Fruit fly (Drosophila melanogaster) whole organism, embryonic: Measurements from ENCODE around the gene Jon99Fii.

ENCODE experiments used
- Bgb ChIP-seq: fragments of 200-800 bp; sonication (Bioruptor generic); IDR thresholded peaks from 2 replicates; pipeline ENCODE4 v1.3.6; 2022; ENCODE audit warnings: missing biosample characterization, missing genetic modification characterization; ENCODE audit not compliant: partially characterized antibody
- Bteb2 ChIP-seq: fragments of 200-800 bp; sonication (Bioruptor generic); optimal IDR thresholded peaks from 2 replicates; lab custom pipeline; 2016; ENCODE audit warnings: missing biosample characterization, missing genetic modification characterization
- CG10654 ChIP-seq: fragments of 200-800 bp; sonication (Bioruptor generic); optimal IDR thresholded peaks from 2 replicates; lab custom pipeline; 2016; ENCODE audit warnings: missing biosample characterization, missing genetic modification characterization
- CG11093 ChIP-seq: fragments of 200-800 bp; sonication (Bioruptor generic); IDR thresholded peaks from 3 replicates; pipeline ENCODE4 v1.3.6; 2022; ENCODE audit warnings: missing biosample characterization, missing genetic modification characterization
- CG11504 ChIP-seq: fragments of 200-800 bp; sonication (Bioruptor generic); optimal IDR thresholded peaks from 3 replicates; lab custom pipeline; 2019; ENCODE audit warnings: missing biosample characterization, mild to moderate bottlenecking, missing genetic modification characterization, moderate library complexity
- CG11560 ChIP-seq: fragments of 200-800 bp; sonication (Bioruptor generic); IDR thresholded peaks from 3 replicates; pipeline ENCODE4 v1.3.6; 2022; ENCODE audit warnings: missing biosample characterization, missing genetic modification characterization
- CG13775 ChIP-seq: fragments of 200-800 bp; sonication (Bioruptor generic); optimal IDR thresholded peaks from 3 replicates; lab custom pipeline; 2017; ENCODE audit warnings: missing biosample characterization, mild to moderate bottlenecking, missing genetic modification characterization
- CG14050 ChIP-seq: fragments of 200-800 bp; sonication (Bioruptor generic); IDR thresholded peaks from 3 replicates; pipeline ENCODE4 v1.3.6; 2022; ENCODE audit warnings: missing biosample characterization, missing genetic modification characterization
- CG14667 ChIP-seq: fragments of 200-800 bp; sonication (Bioruptor generic); IDR thresholded peaks from 2 replicates; pipeline ENCODE4 v1.3.6; 2022; ENCODE audit warnings: missing biosample characterization, missing genetic modification characterization
- CG17186 ChIP-seq: fragments of 200-800 bp; sonication (Bioruptor generic); optimal IDR thresholded peaks from 3 replicates; lab custom pipeline; 2017; ENCODE audit warnings: missing biosample characterization, missing genetic modification reagents, missing genetic modification characterization
- CG17829 ChIP-seq: fragments of 200-800 bp; optimal IDR thresholded peaks from 2 replicates; lab custom pipeline; 2019; ENCODE audit warnings: missing biosample characterization, mild to moderate bottlenecking, missing genetic modification characterization, moderate library complexity
- CG17912 ChIP-seq: fragments of 200-800 bp; sonication (Bioruptor generic); optimal IDR thresholded peaks from 2 replicates; lab custom pipeline; 2018; ENCODE audit warnings: missing biosample characterization, mild to moderate bottlenecking, missing genetic modification characterization
- CG18262 ChIP-seq: fragments of 200-800 bp; optimal IDR thresholded peaks from 3 replicates; lab custom pipeline; 2019; ENCODE audit warnings: missing biosample characterization, mild to moderate bottlenecking, missing genetic modification characterization, moderate library complexity
- CG1832 ChIP-seq: fragments of 200-800 bp; sonication (Bioruptor generic); optimal IDR thresholded peaks from 2 replicates; lab custom pipeline; 2017; ENCODE audit warnings: missing biosample characterization, mild to moderate bottlenecking, missing genetic modification characterization, inconsistent platforms
- CG18619 ChIP-seq: fragments of 200-800 bp; sonication (Bioruptor generic); optimal IDR thresholded peaks from 3 replicates; lab custom pipeline; 2017; ENCODE audit warnings: missing biosample characterization, mild to moderate bottlenecking, missing genetic modification characterization
- CG2199 ChIP-seq: fragments of 200-800 bp; sonication (Bioruptor generic); IDR thresholded peaks from 3 replicates; pipeline ENCODE4 v1.3.6; 2022; ENCODE audit warnings: missing biosample characterization, missing genetic modification characterization
- CG2712 ChIP-seq: fragments of 200-800 bp; optimal IDR thresholded peaks from 3 replicates; lab custom pipeline; 2019; ENCODE audit warnings: missing biosample characterization, mild to moderate bottlenecking, missing genetic modification characterization, moderate library complexity
- CG3065 ChIP-seq: fragments of 200-800 bp; sonication (Bioruptor generic); optimal IDR thresholded peaks from 2 replicates; lab custom pipeline; 2016; ENCODE audit warnings: missing biosample characterization, missing genetic modification characterization
- CG31224 ChIP-seq: fragments of 200-800 bp; sonication (Bioruptor generic); IDR thresholded peaks from 2 replicates; pipeline ENCODE4 v1.3.6; 2022; ENCODE audit warnings: missing biosample characterization, missing genetic modification characterization
- CG3281 ChIP-seq: fragments of 200-800 bp; sonication (Bioruptor generic); optimal IDR thresholded peaks from 3 replicates; lab custom pipeline; 2017; ENCODE audit warnings: missing biosample characterization, mild to moderate bottlenecking, missing genetic modification characterization
- CG6254 ChIP-seq: fragments of 200-800 bp; sonication (Bioruptor generic); optimal IDR thresholded peaks from 3 replicates; lab custom pipeline; 2017; ENCODE audit warnings: mild to moderate bottlenecking, missing biosample characterization, missing genetic modification reagents, missing genetic modification characterization
- CG6689 ChIP-seq: fragments of 200-800 bp; sonication (Bioruptor generic); IDR thresholded peaks from 2 replicates; pipeline ENCODE4 v1.3.6; 2022; ENCODE audit warnings: missing biosample characterization, missing genetic modification characterization
- CG9437 ChIP-seq: fragments of 200-800 bp; sonication (Bioruptor generic); optimal IDR thresholded peaks from 2 replicates; lab custom pipeline; 2018; ENCODE audit warnings: missing biosample characterization, mild to moderate bottlenecking, missing genetic modification characterization
- CoRest ChIP-seq: fragments of 200-800 bp; sonication (Bioruptor generic); optimal IDR thresholded peaks from 3 replicates; lab custom pipeline; 2018; ENCODE audit warnings: missing biosample characterization, mild to moderate bottlenecking, missing genetic modification characterization, moderate library complexity
- E2f1 ChIP-seq: fragments of 200-800 bp; sonication (Bioruptor generic); IDR thresholded peaks from 2 replicates; pipeline ENCODE4 v1.3.6; 2022; ENCODE audit warnings: missing biosample characterization, missing genetic modification characterization
- Hr51 ChIP-seq, 2 experiments: fragments of 200-800 bp; sonication (Bioruptor generic); optimal IDR thresholded peaks; 2 replicates in 1 of 2; 3 replicates in 1 of 2; lab custom pipeline; 2016 to 2018; ENCODE audit warnings: missing biosample characterization in 2 of 2, missing genetic modification characterization in 2 of 2, mild to moderate bottlenecking in 1 of 2, moderate library complexity in 1 of 2
- Hr78 ChIP-seq, 2 experiments: fragments of 200-800 bp in 1 of 2; fragments of >200 bp in 1 of 2; sonication (Bioruptor generic) in 1 of 2; optimal IDR thresholded peaks; 2 replicates each; lab custom pipeline; 2017 to 2019; ENCODE audit warnings: missing biosample characterization in 2 of 2, missing genetic modification characterization in 2 of 2, mild to moderate bottlenecking in 1 of 2, moderate library complexity in 1 of 2
- Sin3A ChIP-seq: fragments of >200 bp; optimal IDR thresholded peaks from 2 replicates; lab custom pipeline; 2018
- Sry-β ChIP-seq: fragments of 200-800 bp; sonication (Bioruptor generic); optimal IDR thresholded peaks from 2 replicates; lab custom pipeline; 2018; ENCODE audit warnings: missing biosample characterization, mild to moderate bottlenecking, missing genetic modification characterization, moderate library complexity
- Ssrp ChIP-seq: fragments of 200-800 bp; sonication (Bioruptor generic); optimal IDR thresholded peaks from 2 replicates; lab custom pipeline; 2018; ENCODE audit warnings: missing biosample characterization, mild to moderate bottlenecking, missing genetic modification characterization, moderate library complexity
- Stat92E ChIP-seq, 3 experiments: fragments of >200 bp in 2 of 3; fragments of 200-800 bp in 1 of 3; sonication (Bioruptor generic) in 1 of 3; optimal IDR thresholded peaks; 2 replicates each; lab custom pipeline; 2017 to 2019; ENCODE audit warnings: missing biosample characterization in 3 of 3, missing genetic modification characterization in 3 of 3, mild to moderate bottlenecking in 1 of 3, moderate library complexity in 1 of 3
- Xbp1 ChIP-seq: fragments of 200-800 bp; sonication (Bioruptor generic); optimal IDR thresholded peaks from 3 replicates; lab custom pipeline; 2016; ENCODE audit warnings: missing biosample characterization, mild to moderate bottlenecking, missing genetic modification characterization
- ab ChIP-seq: fragments of 200-800 bp; sonication (Bioruptor generic); optimal IDR thresholded peaks from 2 replicates; lab custom pipeline; 2016; ENCODE audit warnings: missing biosample characterization, missing genetic modification characterization
- ase ChIP-seq: fragments of 200-800 bp; sonication (Bioruptor generic); IDR thresholded peaks from 3 replicates; pipeline ENCODE4 v1.3.6; 2022; ENCODE audit warnings: missing biosample characterization, missing genetic modification characterization
- eve ChIP-seq, 2 experiments: fragments of >200 bp; optimal IDR thresholded peaks; 2 replicates each; lab custom pipeline; 2017; ENCODE audit warnings: missing biosample characterization in 2 of 2, missing genetic modification characterization in 2 of 2
- eyg ChIP-seq: fragments of 200-800 bp; sonication (Bioruptor generic); optimal IDR thresholded peaks from 3 replicates; lab custom pipeline; 2016; ENCODE audit warnings: missing biosample characterization, missing genetic modification characterization
- fd64A ChIP-seq: fragments of 200-800 bp; sonication (Bioruptor generic); optimal IDR thresholded peaks from 3 replicates; lab custom pipeline; 2018; ENCODE audit warnings: missing biosample characterization, mild to moderate bottlenecking, missing genetic modification characterization
- gcm2 ChIP-seq: fragments of 200-800 bp; sonication (Bioruptor generic); optimal IDR thresholded peaks from 2 replicates; lab custom pipeline; 2016; ENCODE audit warnings: missing biosample characterization, missing genetic modification characterization
- gem ChIP-seq: fragments of 200-800 bp; sonication (Bioruptor generic); optimal IDR thresholded peaks from 2 replicates; lab custom pipeline; 2019; ENCODE audit warnings: missing biosample characterization, mild to moderate bottlenecking, missing genetic modification characterization, moderate library complexity
- grau ChIP-seq: fragments of 200-800 bp; optimal IDR thresholded peaks from 3 replicates; lab custom pipeline; 2019; ENCODE audit warnings: missing biosample characterization, mild to moderate bottlenecking, missing genetic modification characterization, moderate library complexity
- lola ChIP-seq, 3 experiments: fragments of >200 bp in 2 of 3; fragments of 200-800 bp in 1 of 3; sonication (Bioruptor generic) in 1 of 3; optimal IDR thresholded peaks; 2 replicates each; lab custom pipeline; 2017 to 2019; ENCODE audit warnings: missing biosample characterization in 3 of 3, missing genetic modification characterization in 3 of 3, mild to moderate bottlenecking in 1 of 3, moderate library complexity in 1 of 3
- luna ChIP-seq: fragments of 200-800 bp; sonication (Bioruptor generic); optimal IDR thresholded peaks from 2 replicates; lab custom pipeline; 2016; ENCODE audit warnings: missing biosample characterization, missing genetic modification characterization
- oc ChIP-seq: fragments of 200-800 bp; sonication (Bioruptor generic); optimal IDR thresholded peaks from 2 replicates; lab custom pipeline; 2018; ENCODE audit warnings: missing biosample characterization, mild to moderate bottlenecking, missing genetic modification characterization, moderate library complexity
- phol ChIP-seq: fragments of 200-800 bp; sonication (Bioruptor generic); optimal IDR thresholded peaks from 3 replicates; lab custom pipeline; 2018; ENCODE audit warnings: missing biosample characterization, mild to moderate bottlenecking, missing genetic modification characterization, moderate library complexity
- prd ChIP-seq, 3 experiments: fragments of >200 bp in 2 of 3; fragments of 200-800 bp in 1 of 3; sonication (Bioruptor generic) in 1 of 3; optimal IDR thresholded peaks in 2 of 3; IDR thresholded peaks in 1 of 3; 2 replicates in 2 of 3; 3 replicates in 1 of 3; pipeline versions ENCODE4 v1.3.6 to Lab custom; 2017 to 2022; ENCODE audit warnings: missing biosample characterization in 1 of 3, missing genetic modification characterization in 1 of 3
- salm ChIP-seq: fragments of 200-800 bp; sonication (Bioruptor generic); optimal IDR thresholded peaks from 2 replicates; lab custom pipeline; 2018; ENCODE audit warnings: missing biosample characterization, mild to moderate bottlenecking, missing genetic modification characterization
- scrt ChIP-seq: fragments of 200-800 bp; sonication (Bioruptor generic); optimal IDR thresholded peaks from 2 replicates; lab custom pipeline; 2018; ENCODE audit warnings: missing biosample characterization, mild to moderate bottlenecking, missing genetic modification characterization, moderate library complexity
- trh ChIP-seq: fragments of 200-800 bp; sonication (Bioruptor generic); optimal IDR thresholded peaks from 2 replicates; lab custom pipeline; 2016; ENCODE audit warnings: missing biosample characterization, missing genetic modification characterization
- zen ChIP-seq: fragments of 200-800 bp; sonication (Bioruptor generic); optimal IDR thresholded peaks from 3 replicates; lab custom pipeline; 2018; ENCODE audit warnings: missing biosample characterization, mild to moderate bottlenecking, missing genetic modification characterization, moderate library complexity

Gene Jon99Fii

dm6 chr3R:30531129-30531708 is 43.5 kb upstream of the Jon99Fii start (continued):
- TF ChIP-seq eyg: no peak
- TF ChIP-seq CG1832 (GFP tag; lab: Kevin White, UChicago): no peak
- no peak for TF ChIP-seq E2f1 (GFP tag; lab: Robert Waterston, UW)
- no peak for TF ChIP-seq CG14050 (GFP tag; lab: Robert Waterston, UW)
- peak; percentile 39 for TF ChIP-seq CG11504
- no peak for TF ChIP-seq ab (GFP tag; lab: Kevin White, UChicago)
- TF ChIP-seq ase (GFP tag; lab: Robert Waterston, UW): no peak
- TF ChIP-seq CG9437: no peak
- no peak for TF ChIP-seq Bteb2 (GFP tag; lab: Kevin White, UChicago)
- TF ChIP-seq scrt: no peak
- TF ChIP-seq CG17829 (tag; lab: Kevin White, UChicago): peak; percentile 15
- no peak for TF ChIP-seq zen
- TF ChIP-seq Ssrp (tag; lab: Kevin White, UChicago): peak; percentile 30
- no peak for TF ChIP-seq CG31224 (GFP tag; lab: Robert Waterston, UW)
- no peak for TF ChIP-seq CG2199 (GFP tag; lab: Robert Waterston, UW)
- peak; percentile 50 for TF ChIP-seq gem (tag; lab: Kevin White, UChicago)
- TF ChIP-seq luna (GFP tag; lab: Kevin White, UChicago): no peak
- TF ChIP-seq Sin3A (lab: Kevin White, UChicago): no peak
- TF ChIP-seq Stat92E (GFP tag; optimal IDR thresholded peaks at IDR 0.05; lab: Kevin White, UChicago): no peak
- no peak for TF ChIP-seq CG13775 (GFP tag; lab: Kevin White, UChicago)
- no peak for TF ChIP-seq Sry-β (GFP tag; lab: Kevin White, UChicago)
- no peak for TF ChIP-seq CG3065 (GFP tag; lab: Kevin White, UChicago)
- TF ChIP-seq CoRest (tag; lab: Kevin White, UChicago): peak; percentile 17
- no peak for TF ChIP-seq fd64A (GFP tag; lab: Kevin White, UChicago)
- no peak for TF ChIP-seq CG17912 (GFP tag; lab: Kevin White, UChicago)
- no peak for TF ChIP-seq CG14667
- TF ChIP-seq CG3281: no peak
- TF ChIP-seq grau: peak; percentile 27
- no peak for TF ChIP-seq CG11560
- no peak for TF ChIP-seq CG18619 (GFP tag; lab: Kevin White, UChicago)
- no peak for TF ChIP-seq lola (GFP tag; optimal IDR thresholded peaks at IDR 0.05; lab: Kevin White, UChicago)
- TF ChIP-seq phol (tag; lab: Kevin White, UChicago): peak; percentile 40
- no peak for TF ChIP-seq Hr78 (GFP tag; optimal IDR thresholded peaks at IDR 0.05; lab: Kevin White, UChicago)
- no peak for TF ChIP-seq salm
- peak in 1 of 2 experiments; percentile 39 for TF ChIP-seq Hr51 (GFP tag; optimal IDR thresholded peaks at IDR 0.05; lab: Kevin White, UChicago)
- TF ChIP-seq oc (tag; lab: Kevin White, UChicago): no peak
- TF ChIP-seq CG17186: no peak
- peak; percentile 9 for TF ChIP-seq CG6254
- no peak for TF ChIP-seq CG10654 (GFP tag; lab: Kevin White, UChicago)
- no peak for TF ChIP-seq CG11093 (GFP tag; lab: Robert Waterston, UW)
- no peak for TF ChIP-seq prd (optimal IDR thresholded peaks at IDR 0.05; lab: Kevin White, UChicago)
- no peak for TF ChIP-seq prd (GFP tag; IDR thresholded peaks at IDR 0.05; lab: Robert Waterston, UW)
- TF ChIP-seq CG2712 (tag; lab: Kevin White, UChicago): peak; percentile 42
- TF ChIP-seq Xbp1 (GFP tag; lab: Kevin White, UChicago): peak; percentile 9
- TF ChIP-seq CG6689: 0 out of 2 replicates have a peak, but pooled peaks have one; percentile 14
- peak; percentile 37 for TF ChIP-seq CG18262 (tag; lab: Kevin White, UChicago)
- TF ChIP-seq gcm2: no peak
- TF ChIP-seq Bgb (GFP tag; lab: Robert Waterston, UW): no peak
- no peak for TF ChIP-seq trh (GFP tag; lab: Kevin White, UChicago)
- TF ChIP-seq eve (GFP tag; optimal IDR thresholded peaks at IDR 0.05; lab: Kevin White, UChicago): no peak
